Worm (Caenorhabditis elegans) whole organism, L3 larva: ENCODE results near the gene F27B3.6.

ENCODE experiments used
- R02D3.7 ChIP-seq: fragments of 150-350 bp; optimal IDR thresholded peaks from 2 replicates; lab custom pipeline; 2014; ENCODE audit warnings: missing biosample characterization, missing genetic modification characterization
- ceh-16 ChIP-seq: sonication (generic microtip); optimal IDR thresholded peaks from 2 replicates; lab custom pipeline; 2017; ENCODE audit warnings: missing biosample characterization, missing genetic modification characterization
- daf-12 ChIP-seq: fragments of 150-350 bp; optimal IDR thresholded peaks from 2 replicates; lab custom pipeline; 2014; ENCODE audit warnings: missing biosample characterization, missing genetic modification reagents, missing genetic modification characterization
- elt-2 ChIP-seq: sonication (generic microtip); optimal IDR thresholded peaks from 2 replicates; lab custom pipeline; 2016; ENCODE audit warnings: missing genetic modification reagents, mild to moderate bottlenecking, missing genetic modification characterization, missing compliant biosample characterization
- fkh-10 ChIP-seq: sonication (generic microtip); optimal IDR thresholded peaks from 2 replicates; lab custom pipeline; 2017; ENCODE audit warnings: missing biosample characterization, missing genetic modification reagents, missing genetic modification characterization
- fos-1 ChIP-seq: fragments of 150-350 bp; optimal IDR thresholded peaks from 2 replicates; lab custom pipeline; 2014; ENCODE audit warnings: missing biosample characterization, missing genetic modification characterization
- nfya-1 ChIP-seq: sonication (generic microtip); optimal IDR thresholded peaks from 2 replicates; lab custom pipeline; 2017; ENCODE audit warnings: missing genetic modification characterization, mild to moderate bottlenecking, missing compliant biosample characterization, antibody characterized with exemption, moderate library complexity; ENCODE audit not compliant: insufficient read depth
- nhr-11 ChIP-seq: fragments of 150-350 bp; optimal IDR thresholded peaks from 2 replicates; lab custom pipeline; 2014; ENCODE audit warnings: missing biosample characterization, missing genetic modification characterization
- nhr-25 ChIP-seq: sonication (generic microtip); optimal IDR thresholded peaks from 2 replicates; lab custom pipeline; 2017; ENCODE audit warnings: missing biosample characterization, missing genetic modification characterization
- nhr-76 ChIP-seq: fragments of 150-350 bp; sonication (generic microtip); optimal IDR thresholded peaks from 5 replicates; lab custom pipeline; 2014; ENCODE audit warnings: missing biosample characterization, missing genetic modification characterization
- snpc-4 ChIP-seq: fragments of 150-350 bp; optimal IDR thresholded peaks from 2 replicates; lab custom pipeline; 2014; ENCODE audit warnings: missing biosample characterization, missing genetic modification characterization
- unc-62 ChIP-seq: fragments of 150-350 bp; sonication (generic microtip); optimal IDR thresholded peaks from 4 replicates; lab custom pipeline; 2014; ENCODE audit warnings: missing biosample characterization, missing genetic modification reagents, missing genetic modification characterization

ce11 chrIII:6578505-6578904 is at the start of gene F27B3.6:
- no peak for TF ChIP-seq snpc-4 (tag; lab: Kevin White, UChicago)
- no peak for TF ChIP-seq nfya-1 (tag; lab: Kevin White, UChicago)
- no peak for TF ChIP-seq daf-12 (tag; lab: Kevin White, UChicago)
- TF ChIP-seq fos-1, result no peak
- no peak for TF ChIP-seq fkh-10 (GFP tag; lab: Kevin White, UChicago)
- no peak for TF ChIP-seq nhr-25 (tag; lab: Kevin White, UChicago)
- no peak for TF ChIP-seq R02D3.7 (tag; lab: Kevin White, UChicago)
- TF ChIP-seq nhr-76, result no peak
- TF ChIP-seq ceh-16 (tag; lab: Kevin White, UChicago), result no peak
- TF ChIP-seq nhr-11 (tag; lab: Kevin White, UChicago), result no peak
- TF ChIP-seq unc-62 (GFP tag; lab: Kevin White, UChicago), result no peak
- TF ChIP-seq elt-2, result no peak
